Worm (Caenorhabditis elegans) whole organism, early embryonic: ENCODE results near the gene C46F11.4.

Experiments used
- aly-1 ChIP-seq: sonication (generic microtip); optimal IDR thresholded peaks from 2 replicates; lab custom pipeline; 2016; ENCODE audit warnings: missing genetic modification characterization, missing compliant biosample characterization
- ceh-13 ChIP-seq: fragments of 200-800 bp; sonication (Bioruptor generic); optimal IDR thresholded peaks from 2 replicates; lab custom pipeline; 2018; ENCODE audit warnings: mild to moderate bottlenecking, missing genetic modification characterization, missing compliant biosample characterization
- hmg-4 ChIP-seq: fragments of 200-800 bp; sonication (Bioruptor generic); optimal IDR thresholded peaks from 2 replicates; lab custom pipeline; 2018; ENCODE audit warnings: mild to moderate bottlenecking, missing genetic modification characterization, missing compliant biosample characterization

ce11 chrIII:3627042-3627441 lies 37.1 kb downstream of the C46F11.4 start, which contains the start of gene sel-8:
- TF ChIP-seq aly-1 (tag; lab: Kevin White, UChicago) (no peak), ceh-13 (no peak), hmg-4 (GFP tag; lab: Kevin White, UChicago) (no peak)
